Worm (Caenorhabditis elegans) whole organism, young adult: ENCODE data around the gene gln-6.

Source experiments
- B0019.2 ChIP-seq: fragments of 200-800 bp; sonication (Bioruptor generic); conservative IDR thresholded peaks from 2 replicates; pipeline ENCODE4 v1.3.6; 2022; ENCODE audit warnings: missing genetic modification reagents, missing genetic modification characterization, missing compliant biosample characterization
- F33H1.4 ChIP-seq: fragments of 200-800 bp; sonication (Bioruptor generic); IDR thresholded peaks from 2 replicates; pipeline ENCODE4 v1.3.6; 2022; ENCODE audit warnings: missing genetic modification reagents, missing genetic modification characterization, missing compliant biosample characterization
- K11D2.4 ChIP-seq: fragments of 200-800 bp; sonication (Bioruptor generic); IDR thresholded peaks from 2 replicates; pipeline ENCODE4 v1.3.6; 2022; ENCODE audit warnings: missing genetic modification reagents, missing genetic modification characterization, missing compliant biosample characterization
- K12H6.12 ChIP-seq: fragments of 200-800 bp; sonication (Bioruptor generic); optimal IDR thresholded peaks from 2 replicates; lab custom pipeline; 2018; ENCODE audit warnings: mild to moderate bottlenecking, missing genetic modification characterization, missing compliant biosample characterization
- ceh-100 ChIP-seq: fragments of 200-800 bp; sonication (Bioruptor generic); IDR thresholded peaks from 2 replicates; pipeline ENCODE4 v1.3.6; 2022; ENCODE audit warnings: missing genetic modification reagents, missing genetic modification characterization, missing compliant biosample characterization
- dox-1 ChIP-seq: fragments of 200-800 bp; sonication (Bioruptor generic); IDR thresholded peaks from 2 replicates; pipeline ENCODE4 v1.3.6; 2022; ENCODE audit warnings: missing genetic modification reagents, missing genetic modification characterization, missing compliant biosample characterization
- egl-44 ChIP-seq: fragments of 200-800 bp; sonication (Bioruptor generic); IDR thresholded peaks from 2 replicates; pipeline ENCODE4 v1.3.6; 2022; ENCODE audit warnings: missing genetic modification reagents, missing genetic modification characterization, missing compliant biosample characterization
- nfya-2 ChIP-seq: fragments of 200-800 bp; sonication (Bioruptor generic); IDR thresholded peaks from 2 replicates; pipeline ENCODE4 v1.3.6; 2022; ENCODE audit warnings: missing genetic modification reagents, missing genetic modification characterization, missing compliant biosample characterization
- nhr-120 ChIP-seq: fragments of 200-800 bp; sonication (Bioruptor generic); IDR thresholded peaks from 2 replicates; pipeline ENCODE4 v1.3.6; 2022; ENCODE audit warnings: missing genetic modification characterization, missing compliant biosample characterization
- unc-130 ChIP-seq: sonication (generic microtip); optimal IDR thresholded peaks from 2 replicates; lab custom pipeline; 2016; ENCODE audit warnings: missing genetic modification reagents, missing genetic modification characterization, missing compliant biosample characterization

ce11 chrIV:9709887-9710286, 30.8 kb downstream of the gln-6 start, which contains the start of gene nhr-38:
- no peak for TF ChIP-seq dox-1 (GFP tag; lab: Robert Waterston, UW)
- no peak for TF ChIP-seq K12H6.12 (tag; lab: Kevin White, UChicago)
- TF ChIP-seq F33H1.4 (GFP tag; lab: Robert Waterston, UW), result no peak
- TF ChIP-seq ceh-100 (GFP tag; lab: Robert Waterston, UW), result no peak
- no peak for TF ChIP-seq egl-44 (GFP tag; lab: Robert Waterston, UW)
- TF ChIP-seq B0019.2 (GFP tag; lab: Robert Waterston, UW), result no peak
- no peak for TF ChIP-seq K11D2.4 (GFP tag; lab: Robert Waterston, UW)
- TF ChIP-seq nfya-2, result no peak
- TF ChIP-seq nhr-120 (GFP tag; lab: Robert Waterston, UW), result no peak
- no peak for TF ChIP-seq unc-130 (GFP tag; lab: Kevin White, UChicago)
